Worm (Caenorhabditis elegans): ENCODE results near the gene F54B3.4.

ce11 chrII:10250966-10251365 lies 20.0 kb downstream of the F54B3.4 start, which contains the start of gene F54B3.1:
- TF ChIP-seq ztf-7 (tag; optimal IDR thresholded peaks at IDR 0.05) (no peak), spr-3 (GFP tag; optimal IDR thresholded peaks at IDR 0.05) (no peak), aly-2 (tag; optimal IDR thresholded peaks at IDR 0.05) (no peak), lin-15B (tag; optimal IDR thresholded peaks at IDR 0.05) (no peak), duxl-1 (tag; optimal IDR thresholded peaks at IDR 0.05; ENCODE audit: poor library complexity) (no peak), rbr-2 (tag; optimal IDR thresholded peaks at IDR 0.05) (no peak), saeg-2 (GFP tag; IDR thresholded peaks at IDR 0.05) (no peak), ama-1 (optimal IDR thresholded peaks at IDR 0.05) (no peak), fkh-10 (GFP tag; optimal IDR thresholded peaks at IDR 0.05) (no peak)
